Worm (Caenorhabditis elegans) whole organism, L3 larva: ENCODE results near the gene F13E9.11.
A peak's percentile ranks its signal among the peaks of the same experiment; 100 is the strongest.

Experiments used
- ZK546.5 ChIP-seq: sonication (generic microtip); optimal IDR thresholded peaks from 2 replicates; lab custom pipeline; 2017; ENCODE audit warnings: missing biosample characterization, missing genetic modification characterization
- ama-1 ChIP-seq: fragments of 150-350 bp; optimal IDR thresholded peaks from 2 replicates; lab custom pipeline; 2018
- ceh-16 ChIP-seq: sonication (generic microtip); optimal IDR thresholded peaks from 2 replicates; lab custom pipeline; 2017; ENCODE audit warnings: missing biosample characterization, missing genetic modification characterization
- ceh-28 ChIP-seq: fragments of 150-350 bp; optimal IDR thresholded peaks from 2 replicates; lab custom pipeline; 2014; ENCODE audit warnings: missing biosample characterization, missing genetic modification reagents, missing genetic modification characterization
- ceh-82 ChIP-seq: fragments of 150-350 bp; optimal IDR thresholded peaks from 2 replicates; lab custom pipeline; 2014; ENCODE audit warnings: missing biosample characterization, missing genetic modification characterization
- ceh-9 ChIP-seq: sonication (generic microtip); optimal IDR thresholded peaks from 2 replicates; lab custom pipeline; 2018; ENCODE audit warnings: missing biosample characterization, missing genetic modification characterization
- daf-12 ChIP-seq: fragments of 150-350 bp; optimal IDR thresholded peaks from 2 replicates; lab custom pipeline; 2014; ENCODE audit warnings: missing biosample characterization, missing genetic modification reagents, missing genetic modification characterization
- egl-27 ChIP-seq: sonication (generic microtip); optimal IDR thresholded peaks from 4 replicates; lab custom pipeline; 2017; ENCODE audit warnings: missing biosample characterization, missing genetic modification reagents, missing genetic modification characterization
- egl-5 ChIP-seq: fragments of 150-350 bp; optimal IDR thresholded peaks from 2 replicates; lab custom pipeline; 2017; ENCODE audit warnings: missing biosample characterization, missing genetic modification reagents, missing genetic modification characterization, inconsistent platforms
- elt-1 ChIP-seq: fragments of 150-350 bp; optimal IDR thresholded peaks from 2 replicates; lab custom pipeline; 2014; ENCODE audit warnings: missing biosample characterization, missing genetic modification characterization
- elt-2 ChIP-seq: sonication (generic microtip); optimal IDR thresholded peaks from 2 replicates; lab custom pipeline; 2016; ENCODE audit warnings: missing genetic modification reagents, mild to moderate bottlenecking, missing genetic modification characterization, missing compliant biosample characterization
- elt-3 ChIP-seq, 3 experiments: fragments of 150-350 bp in 1 of 3; sonication (generic microtip) in 2 of 3; optimal IDR thresholded peaks; 2 replicates in 2 of 3; 4 replicates in 1 of 3; lab custom pipeline; 2014 to 2017; ENCODE audit warnings: missing biosample characterization in 3 of 3, missing genetic modification characterization in 3 of 3
- eor-1 ChIP-seq, 2 experiments: fragments of 150-350 bp; optimal IDR thresholded peaks; 2 replicates each; lab custom pipeline; 2014 to 2018; ENCODE audit warnings: missing biosample characterization in 2 of 2, missing genetic modification characterization in 2 of 2
- fkh-10 ChIP-seq: sonication (generic microtip); optimal IDR thresholded peaks from 2 replicates; lab custom pipeline; 2017; ENCODE audit warnings: missing biosample characterization, missing genetic modification reagents, missing genetic modification characterization
- fkh-2 ChIP-seq: fragments of 150-350 bp; optimal IDR thresholded peaks from 2 replicates; lab custom pipeline; 2014; ENCODE audit warnings: missing biosample characterization, missing genetic modification reagents, missing genetic modification characterization
- fos-1 ChIP-seq: fragments of 150-350 bp; optimal IDR thresholded peaks from 2 replicates; lab custom pipeline; 2014; ENCODE audit warnings: missing biosample characterization, missing genetic modification characterization
- hmg-11 ChIP-seq: sonication (generic microtip); optimal IDR thresholded peaks from 2 replicates; lab custom pipeline; 2016; ENCODE audit warnings: missing genetic modification characterization, missing compliant biosample characterization
- lin-15B ChIP-seq: fragments of 150-350 bp; optimal IDR thresholded peaks from 2 replicates; lab custom pipeline; 2014; ENCODE audit warnings: missing biosample characterization, missing genetic modification characterization
- lsy-12 ChIP-seq: sonication (generic microtip); optimal IDR thresholded peaks from 2 replicates; lab custom pipeline; 2016; ENCODE audit warnings: mild to moderate bottlenecking, missing genetic modification characterization, missing compliant biosample characterization
- mdl-1 ChIP-seq: fragments of 150-350 bp; optimal IDR thresholded peaks from 2 replicates; lab custom pipeline; 2014; ENCODE audit warnings: missing biosample characterization, missing genetic modification characterization
- nfya-1 ChIP-seq: sonication (generic microtip); optimal IDR thresholded peaks from 2 replicates; lab custom pipeline; 2017; ENCODE audit warnings: missing genetic modification characterization, mild to moderate bottlenecking, missing compliant biosample characterization, antibody characterized with exemption, moderate library complexity; ENCODE audit not compliant: insufficient read depth
- nhr-12 ChIP-seq: fragments of 150-350 bp; optimal IDR thresholded peaks from 2 replicates; lab custom pipeline; 2014; ENCODE audit warnings: missing biosample characterization, missing genetic modification characterization
- nhr-23 ChIP-seq: fragments of 150-350 bp; optimal IDR thresholded peaks from 2 replicates; lab custom pipeline; 2014; ENCODE audit warnings: missing biosample characterization, missing genetic modification reagents, missing genetic modification characterization
- nhr-237 ChIP-seq: fragments of 150-350 bp; optimal IDR thresholded peaks from 2 replicates; lab custom pipeline; 2014; ENCODE audit warnings: missing biosample characterization, missing genetic modification characterization
- nhr-25 ChIP-seq: sonication (generic microtip); optimal IDR thresholded peaks from 2 replicates; lab custom pipeline; 2017; ENCODE audit warnings: missing biosample characterization, missing genetic modification characterization
- nhr-28 ChIP-seq: fragments of 150-350 bp; optimal IDR thresholded peaks from 2 replicates; lab custom pipeline; 2014; ENCODE audit warnings: missing biosample characterization, missing genetic modification characterization
- nhr-43 ChIP-seq: sonication (generic microtip); optimal IDR thresholded peaks from 2 replicates; lab custom pipeline; 2016; ENCODE audit warnings: mild to moderate bottlenecking, missing genetic modification characterization, missing compliant biosample characterization; ENCODE audit not compliant: poor library complexity, severe bottlenecking
- nhr-76 ChIP-seq: fragments of 150-350 bp; sonication (generic microtip); optimal IDR thresholded peaks from 5 replicates; lab custom pipeline; 2014; ENCODE audit warnings: missing biosample characterization, missing genetic modification characterization
- nhr-77 ChIP-seq: fragments of 150-350 bp; optimal IDR thresholded peaks from 2 replicates; lab custom pipeline; 2014; ENCODE audit warnings: missing biosample characterization, missing genetic modification characterization
- pha-4 ChIP-seq: fragments of 150-350 bp; optimal IDR thresholded peaks from 2 replicates; lab custom pipeline; 2014; ENCODE audit warnings: missing biosample characterization, missing genetic modification reagents, missing genetic modification characterization
- pqm-1 ChIP-seq: fragments of 150-350 bp; optimal IDR thresholded peaks from 2 replicates; lab custom pipeline; 2017; ENCODE audit warnings: missing biosample characterization, missing genetic modification characterization, inconsistent platforms
- skn-1 ChIP-seq: fragments of 150-350 bp; optimal IDR thresholded peaks from 2 replicates; lab custom pipeline; 2014; ENCODE audit warnings: missing biosample characterization, missing genetic modification characterization
- snpc-4 ChIP-seq: fragments of 150-350 bp; optimal IDR thresholded peaks from 2 replicates; lab custom pipeline; 2014; ENCODE audit warnings: missing biosample characterization, missing genetic modification characterization
- tbx-2 ChIP-seq: sonication (generic microtip); optimal IDR thresholded peaks from 2 replicates; lab custom pipeline; 2016; ENCODE audit warnings: mild to moderate bottlenecking, missing genetic modification characterization, missing compliant biosample characterization
- unc-39 ChIP-seq: sonication (generic microtip); optimal IDR thresholded peaks from 4 replicates; lab custom pipeline; 2017; ENCODE audit warnings: missing biosample characterization, missing genetic modification characterization
- zag-1 ChIP-seq: fragments of 150-350 bp; optimal IDR thresholded peaks from 2 replicates; lab custom pipeline; 2014; ENCODE audit warnings: missing biosample characterization, missing genetic modification characterization
- ztf-11 ChIP-seq: fragments of 150-350 bp; optimal IDR thresholded peaks from 2 replicates; lab custom pipeline; 2014; ENCODE audit warnings: missing biosample characterization, missing genetic modification characterization
- ztf-4 ChIP-seq: fragments of 150-350 bp; optimal IDR thresholded peaks from 2 replicates; lab custom pipeline; 2014; ENCODE audit warnings: missing biosample characterization, missing genetic modification characterization

F13E9.11 gene

DNA sequence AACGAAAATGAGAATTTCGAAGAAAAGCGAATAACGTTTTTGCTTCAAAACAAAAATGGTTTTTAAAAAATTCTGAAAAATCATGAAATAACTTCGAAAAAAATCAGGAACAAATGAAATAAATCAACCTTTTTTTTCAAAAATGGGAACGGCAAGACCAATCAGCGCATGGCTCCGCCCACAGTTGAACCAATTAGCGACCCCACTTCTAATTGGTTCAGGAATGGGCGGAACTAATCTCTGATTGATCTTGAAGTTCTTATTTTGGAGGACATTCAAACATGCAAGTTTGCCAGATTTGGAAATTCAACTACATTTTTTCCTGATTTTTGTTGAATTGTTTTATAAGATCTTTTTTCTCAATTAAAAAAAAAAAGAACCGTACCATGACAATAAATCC lies 13.0 kb downstream of the F13E9.11 start:
- TF ChIP-seq nfya-1 (tag; lab: Kevin White, UChicago) (peak; percentile 84), lin-15B (no peak)
- TF ChIP-seq, all 47 proteins: peak for 1

DNA sequence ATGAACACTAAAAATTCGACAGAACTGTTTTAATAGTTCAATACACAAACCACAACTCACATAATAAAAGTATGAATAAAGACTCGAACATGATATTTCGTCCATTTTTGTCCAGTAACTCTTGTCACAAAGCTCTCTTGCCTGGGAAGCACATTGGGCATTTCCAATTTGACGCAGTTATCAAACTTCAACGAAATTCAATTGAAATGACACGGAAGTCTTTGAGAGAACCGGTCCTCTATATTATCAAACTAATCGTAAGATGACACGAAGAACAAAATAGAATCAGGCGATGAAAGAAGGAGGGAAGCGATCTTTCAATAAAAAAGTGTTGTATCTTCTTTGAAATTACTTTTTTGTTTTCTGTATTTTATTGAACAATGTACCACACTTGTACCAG lies 13.9 kb downstream of the F13E9.11 start, which contains the start of gene T11G6.3:
T11G6.3 (minus strand) TSS at position 189 of the 400 bp plus-strand sequence.
- no peak for TF ChIP-seq egl-27
- TF ChIP-seq elt-2 (tag; lab: Kevin White, UChicago), result no peak

ce11 chrIV:10854042-10854441 lies 14.9 kb downstream of the F13E9.11 start:
- TF ChIP-seq mdl-1 (tag; lab: Kevin White, UChicago), result no peak
- no peak for TF ChIP-seq egl-27
- no peak for TF ChIP-seq ceh-28 (tag; lab: Kevin White, UChicago)
- TF ChIP-seq fkh-10 (GFP tag; lab: Kevin White, UChicago), result no peak

DNA sequence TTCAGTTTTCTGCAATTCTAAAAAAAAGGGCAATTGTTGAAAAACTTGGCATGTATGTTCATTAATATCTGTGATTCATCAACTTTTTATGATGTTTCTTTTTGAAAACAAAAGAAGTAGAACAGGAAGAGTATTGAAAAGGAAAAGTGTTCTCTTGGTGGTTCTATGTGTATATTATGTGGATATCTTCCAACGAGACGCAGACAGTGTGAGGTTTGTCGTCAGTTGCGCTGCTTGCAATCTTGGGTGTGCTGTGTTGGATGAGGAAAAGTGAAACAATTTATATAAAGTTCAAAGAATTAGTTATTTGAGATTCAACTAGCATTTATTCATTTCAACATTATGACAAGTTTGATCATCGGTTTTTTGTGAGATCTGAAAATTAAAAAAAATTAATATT lies 16.5 kb downstream of the F13E9.11 start:
- TF ChIP-seq nfya-1 (tag; lab: Kevin White, UChicago) (peak; percentile 37), ceh-82 (tag; lab: Kevin White, UChicago) (no peak), pha-4 (tag; lab: Kevin White, UChicago) (peak; percentile 53), nhr-23 (tag; lab: Kevin White, UChicago) (peak; percentile 14), daf-12 (tag; lab: Kevin White, UChicago) (no peak), ZK546.5 (tag; lab: Kevin White, UChicago) (no peak), hmg-11 (tag; lab: Kevin White, UChicago) (peak; percentile 7), nhr-25 (tag; lab: Kevin White, UChicago) (peak; percentile 31), unc-39 (tag; lab: Kevin White, UChicago) (no peak), ceh-28 (tag; lab: Kevin White, UChicago) (no peak)

DNA sequence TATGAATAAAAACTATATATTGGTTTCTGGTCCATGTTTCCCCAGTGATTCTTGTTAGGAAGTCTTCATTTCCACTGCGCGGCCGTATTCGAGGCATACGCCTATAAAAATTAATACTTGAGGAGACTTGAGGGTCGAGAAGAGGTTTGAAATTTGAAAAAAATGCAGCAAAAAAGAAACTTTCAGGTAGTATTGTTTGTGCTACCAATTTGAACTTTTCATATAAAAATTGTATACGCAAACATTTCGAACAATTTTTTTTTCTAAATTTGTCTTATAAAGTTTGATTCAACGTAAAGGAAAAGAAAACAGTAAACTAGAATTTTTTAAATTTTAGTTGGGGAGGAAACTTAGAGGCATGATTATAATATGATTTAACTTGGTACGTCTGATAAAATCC lies 17.1 kb downstream of the F13E9.11 start, which contains the start of gene T11G6.4:
T11G6.4 (minus strand) TSS at position 101 of the 400 bp plus-strand sequence.
- no peak for TF ChIP-seq daf-12 (tag; lab: Kevin White, UChicago)

ce11 chrIV:10851136-10851535 lies 17.8 kb downstream of the F13E9.11 start:
- no peak for TF ChIP-seq eor-1 (tag; optimal IDR thresholded peaks at IDR 0.05; lab: Kevin White, UChicago)
- no peak for TF ChIP-seq nhr-43 (tag; lab: Kevin White, UChicago)
- TF ChIP-seq ceh-28 (tag; lab: Kevin White, UChicago), result no peak
- no peak for TF ChIP-seq fkh-2 (tag; lab: Kevin White, UChicago)
- no peak for TF ChIP-seq hmg-11 (tag; lab: Kevin White, UChicago)
- TF ChIP-seq elt-2 (tag; lab: Kevin White, UChicago), result no peak
- no peak for TF ChIP-seq ztf-4 (tag; lab: Kevin White, UChicago)
- TF ChIP-seq ceh-9 (tag; lab: Kevin White, UChicago), result no peak
- no peak for TF ChIP-seq pqm-1 (tag; lab: Kevin White, UChicago)
- TF ChIP-seq lsy-12 (tag; lab: Kevin White, UChicago), result no peak
- TF ChIP-seq fos-1 (tag; lab: Kevin White, UChicago), result no peak
- TF ChIP-seq tbx-2 (tag; lab: Kevin White, UChicago), result no peak
- no peak for TF ChIP-seq snpc-4
- no peak for TF ChIP-seq egl-27

- TF ChIP-seq nhr-76 (tag; lab: Kevin White, UChicago) (no peak), skn-1 (tag; lab: Kevin White, UChicago) (no peak), nhr-77 (no peak), ama-1 (lab: Kevin White, UChicago) (no peak), ZK546.5 (tag; lab: Kevin White, UChicago) (no peak), nhr-28 (tag; lab: Kevin White, UChicago) (no peak), fkh-10 (GFP tag; lab: Kevin White, UChicago) (no peak), nhr-25 (tag; lab: Kevin White, UChicago) (no peak), elt-3 (tag; optimal IDR thresholded peaks at IDR 0.05; lab: Kevin White, UChicago) (no peak), snpc-4 (no peak), eor-1 (tag; optimal IDR thresholded peaks at IDR 0.05; lab: Kevin White, UChicago) (no peak), fos-1 (tag; lab: Kevin White, UChicago) (no peak), pha-4 (tag; lab: Kevin White, UChicago) (peak; percentile 66), elt-1 (tag; lab: Kevin White, UChicago) (no peak), lin-15B (peak; percentile 33), ztf-11 (tag; lab: Kevin White, UChicago) (no peak), nhr-237 (tag; lab: Kevin White, UChicago) (no peak), zag-1 (no peak), ceh-16 (tag; lab: Kevin White, UChicago) (no peak), nhr-43 (tag; lab: Kevin White, UChicago) (no peak), nhr-12 (tag; lab: Kevin White, UChicago) (no peak), lsy-12 (tag; lab: Kevin White, UChicago) (no peak), tbx-2 (tag; lab: Kevin White, UChicago) (no peak), egl-5 (tag; lab: Kevin White, UChicago) (no peak), ceh-82 (tag; lab: Kevin White, UChicago) (no peak)
Observed at ce11 chrIV:10842705-10843364, 26.1 kb downstream of the F13E9.11 start, which contains the start of gene T11G6.5. Gene T11G6.5 (minus strand): TSS chrIV:10842755.
